Fruit fly (Drosophila melanogaster) ovary, adult (tissue): ENCODE measurements around the gene CG45073.

Experiments used
- CG17801 ChIP-seq: fragments of 200-800 bp; optimal IDR thresholded peaks from 2 replicates; lab custom pipeline; 2019; ENCODE audit warnings: missing biosample characterization, mild to moderate bottlenecking, missing genetic modification characterization, moderate library complexity; ENCODE audit not compliant: partially characterized antibody

Gene CG45073

DNA sequence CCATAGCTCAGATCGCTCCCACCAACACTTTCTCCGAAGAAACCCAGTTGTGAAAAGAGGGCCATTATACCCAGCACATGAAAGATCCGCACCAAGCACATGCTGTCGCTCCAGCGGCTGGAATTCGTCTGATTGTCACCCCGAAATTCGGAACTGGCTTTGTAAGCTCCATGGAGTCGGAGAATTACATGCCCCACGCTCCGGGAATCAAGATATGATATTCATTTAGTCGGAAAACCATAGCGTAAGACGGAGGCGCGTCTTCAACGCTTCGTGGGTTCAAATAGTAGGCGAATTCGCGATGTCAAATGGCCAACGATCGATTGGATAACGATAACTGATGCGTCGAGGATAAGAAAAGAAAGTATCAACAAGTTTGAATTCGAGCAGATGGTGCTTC is at the start of gene CG45073:
Gene CG45073, minus strand, starts transcription at position 101 of the 400 bp plus-strand sequence.
- no peak for TF ChIP-seq CG17801 (GFP tag; lab: Kevin White, UChicago)

DNA sequence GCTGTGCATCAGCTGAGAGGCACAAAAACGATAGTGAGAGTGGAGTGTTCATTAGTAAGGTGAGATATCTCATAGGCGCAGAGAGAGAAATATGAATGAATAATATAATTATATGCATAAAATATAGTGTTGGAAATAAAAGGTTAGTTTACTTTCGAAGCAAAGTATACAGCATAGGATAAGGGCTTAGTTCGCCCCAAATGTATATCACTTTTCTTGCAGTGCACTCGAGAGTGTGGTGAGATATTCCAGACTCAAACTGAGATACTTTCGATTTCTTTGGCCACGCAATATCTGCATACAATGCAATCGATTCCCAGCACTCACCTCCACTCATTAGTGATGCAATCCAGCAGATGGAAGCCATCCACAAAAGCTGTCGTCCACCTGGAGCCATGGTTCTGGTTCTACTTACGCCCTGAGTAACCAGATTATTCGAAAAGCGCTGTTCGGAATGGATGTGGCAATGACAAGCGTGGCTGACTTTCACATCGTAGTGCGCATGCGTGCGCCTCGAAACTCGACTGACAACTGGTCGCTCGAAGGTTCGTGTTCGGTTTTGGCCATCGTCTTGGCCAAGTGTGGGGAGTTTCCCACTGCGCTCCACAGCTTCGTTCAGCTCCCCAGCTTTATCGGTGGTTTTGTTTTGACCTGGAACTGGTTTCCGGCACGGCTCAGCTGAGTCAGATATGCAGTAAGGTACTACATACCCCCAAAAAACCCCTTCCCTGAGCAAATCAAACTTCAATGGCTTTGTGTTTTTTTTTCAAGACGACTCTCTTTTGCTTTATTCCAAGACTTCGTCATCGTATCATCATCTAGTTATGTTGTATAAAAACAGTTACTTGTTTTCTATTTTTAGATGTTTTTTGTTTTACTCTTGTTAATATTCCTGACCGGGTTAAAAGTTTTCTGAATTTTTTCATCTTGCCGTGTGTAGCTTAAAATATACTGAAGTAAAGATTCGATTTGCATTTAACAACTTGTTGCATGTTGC is 46.4 kb upstream of the CG45073 start, which contains the start of gene Rsod:
Gene Rsod, minus strand, starts transcription at position 537 of the 997 bp plus-strand sequence.
- no peak for TF ChIP-seq CG17801 (GFP tag; lab: Kevin White, UChicago)

- no peak for TF ChIP-seq CG17801 (GFP tag; lab: Kevin White, UChicago)
Observed at dm6 chr3R:30166159-30166784, 41.7 kb upstream of the CG45073 start, which contains the start of gene VhaAC45RP. Gene VhaAC45RP (minus strand): TSS chr3R:30166419.

DNA sequence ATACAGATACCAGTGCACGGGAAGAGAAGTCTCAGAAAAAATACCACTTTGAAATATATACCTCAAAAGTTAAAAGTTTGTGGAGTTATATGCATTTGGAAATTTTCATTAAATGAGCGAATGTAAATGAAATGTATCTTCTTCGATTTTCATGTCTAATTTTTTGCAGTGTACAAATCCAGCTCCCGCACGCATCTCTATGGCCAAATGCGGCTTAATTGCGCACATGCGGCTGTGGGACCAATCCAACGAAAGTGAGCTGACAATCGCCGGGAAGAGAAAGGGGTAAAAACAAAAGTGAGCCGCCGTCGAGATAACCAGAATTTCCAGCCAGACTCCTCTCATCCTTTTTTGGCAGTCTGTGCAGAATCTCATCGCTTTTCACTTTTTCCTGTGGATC is 39.6 kb upstream of the CG45073 start:
- no peak for TF ChIP-seq CG17801 (GFP tag; lab: Kevin White, UChicago)

- no peak for TF ChIP-seq CG17801 (GFP tag; lab: Kevin White, UChicago)
Observed at dm6 chr3R:30163228-30163627, 38.7 kb upstream of the CG45073 start.

DNA sequence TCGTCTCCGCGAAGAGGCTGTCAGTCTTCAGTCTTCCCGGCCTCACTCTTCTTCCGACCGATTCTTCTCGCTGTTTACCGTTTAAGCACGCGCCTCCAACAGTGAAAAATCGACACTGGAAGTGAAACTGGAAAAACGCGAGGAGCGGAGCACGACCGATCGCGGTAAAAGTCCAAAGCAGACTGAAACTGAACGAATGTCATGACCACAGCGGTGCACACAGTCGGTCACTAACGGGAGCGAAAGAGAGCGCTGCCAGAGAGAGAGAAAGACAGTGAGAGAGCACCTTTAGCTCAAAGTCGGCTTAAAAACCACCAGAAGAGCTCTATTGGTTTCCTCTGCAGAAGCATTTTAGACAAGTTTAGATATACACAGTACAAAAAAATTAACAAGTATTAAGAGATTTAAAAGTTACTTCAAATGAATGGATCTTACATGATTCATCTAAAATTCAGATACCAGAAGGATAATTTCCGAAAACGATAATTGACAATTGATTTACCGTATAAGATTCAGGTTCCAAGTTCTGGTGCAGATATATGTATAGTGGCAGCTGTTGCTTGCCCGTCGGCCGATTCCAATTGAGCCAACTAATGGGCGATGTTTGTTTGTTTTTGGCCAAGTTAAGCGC is 35.9 kb upstream of the CG45073 start, which contains the start of gene CG11498:
Gene CG11498, minus strand, starts transcription at position 162 of the 631 bp plus-strand sequence.
- TF ChIP-seq CG17801 (GFP tag; lab: Kevin White, UChicago), result no peak

DNA sequence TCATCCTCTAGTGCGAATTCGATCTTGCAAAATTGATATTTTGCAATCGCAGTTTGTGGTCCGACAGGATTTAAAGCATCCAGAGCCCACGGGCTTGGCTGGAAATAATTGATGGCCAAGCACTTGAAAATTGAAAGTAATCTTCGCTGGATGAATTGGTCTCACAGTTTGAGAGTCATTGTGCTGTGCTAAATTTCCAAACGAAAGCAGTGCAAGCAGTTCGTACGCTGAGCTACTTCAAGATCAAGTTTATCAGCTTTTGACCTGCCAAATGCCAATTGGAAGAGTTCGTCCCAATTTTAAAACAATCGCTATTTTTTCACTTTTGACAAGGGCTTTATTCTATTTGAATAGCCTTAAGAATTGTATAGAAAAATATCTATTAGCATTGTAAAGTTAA is 29.3 kb upstream of the CG45073 start:
- TF ChIP-seq CG17801 (GFP tag; lab: Kevin White, UChicago), result no peak

DNA sequence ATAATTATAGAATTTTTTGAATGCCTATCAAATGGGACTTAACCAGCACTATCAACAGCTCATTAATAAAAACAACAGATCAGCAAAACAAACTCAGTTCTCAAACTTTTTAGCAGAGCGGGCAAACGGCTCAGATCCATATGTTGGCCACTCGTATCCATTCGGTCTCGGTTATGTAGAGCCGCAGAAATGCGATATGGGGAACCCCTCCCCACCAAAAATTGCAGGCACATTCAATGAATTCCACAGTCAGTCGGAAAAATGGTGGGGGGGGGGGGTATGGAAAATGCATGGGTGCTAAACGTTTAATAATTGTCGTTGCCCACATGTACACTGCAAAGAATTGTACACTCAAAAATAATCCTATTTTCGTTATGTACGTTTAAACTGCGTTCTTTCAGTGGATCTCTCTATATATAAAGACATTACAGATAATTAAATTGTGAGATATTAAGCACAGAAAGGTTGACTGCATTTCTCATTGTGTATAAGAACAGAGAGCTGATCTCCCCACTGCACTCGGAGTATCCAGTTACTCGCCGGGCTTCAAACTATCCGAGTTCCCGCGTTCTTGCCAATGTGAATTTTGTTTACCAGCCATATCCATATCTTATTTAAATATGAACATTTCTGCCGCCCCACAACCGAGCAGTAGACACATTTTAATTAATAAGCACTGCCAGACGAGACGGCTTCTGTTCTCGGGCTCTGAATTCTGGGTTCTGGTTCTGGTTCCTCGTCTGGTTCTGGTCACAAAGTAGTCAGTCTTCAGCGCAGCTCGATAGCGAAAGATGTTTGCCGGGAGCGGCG is 27.0 kb upstream of the CG45073 start, which contains the start of gene CG15529:
Gene CG15529, plus strand, starts transcription at position 760 of the 810 bp plus-strand sequence.
- peak; percentile 36 for TF ChIP-seq CG17801 (GFP tag; lab: Kevin White, UChicago)

DNA sequence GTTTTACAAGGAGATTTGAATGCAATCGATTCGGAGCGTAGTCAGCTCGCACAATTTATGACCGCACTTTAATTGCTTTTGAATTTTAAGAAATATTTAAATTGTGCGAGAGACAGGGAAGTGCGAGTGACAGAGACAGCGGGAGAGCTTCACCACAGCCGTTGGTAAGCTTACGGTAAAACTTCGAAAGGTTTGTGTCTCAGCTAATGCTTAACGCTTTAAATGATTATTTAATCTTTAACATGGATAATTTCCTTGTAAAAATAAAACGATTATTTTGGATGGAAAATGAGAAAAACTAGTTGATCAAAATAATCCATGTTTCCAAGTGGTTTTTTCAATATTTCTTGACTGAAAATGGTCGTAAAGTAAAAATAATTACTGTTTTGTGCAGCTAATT is 26.1 kb upstream of the CG45073 start:
- no peak for TF ChIP-seq CG17801 (GFP tag; lab: Kevin White, UChicago)

dm6 chr3R:30149506-30149905 is 25.0 kb upstream of the CG45073 start, which contains the start of gene AdoR:
Gene AdoR (minus strand): TSS chr3R:30149606.
- TF ChIP-seq CG17801 (GFP tag; lab: Kevin White, UChicago), result no peak

DNA sequence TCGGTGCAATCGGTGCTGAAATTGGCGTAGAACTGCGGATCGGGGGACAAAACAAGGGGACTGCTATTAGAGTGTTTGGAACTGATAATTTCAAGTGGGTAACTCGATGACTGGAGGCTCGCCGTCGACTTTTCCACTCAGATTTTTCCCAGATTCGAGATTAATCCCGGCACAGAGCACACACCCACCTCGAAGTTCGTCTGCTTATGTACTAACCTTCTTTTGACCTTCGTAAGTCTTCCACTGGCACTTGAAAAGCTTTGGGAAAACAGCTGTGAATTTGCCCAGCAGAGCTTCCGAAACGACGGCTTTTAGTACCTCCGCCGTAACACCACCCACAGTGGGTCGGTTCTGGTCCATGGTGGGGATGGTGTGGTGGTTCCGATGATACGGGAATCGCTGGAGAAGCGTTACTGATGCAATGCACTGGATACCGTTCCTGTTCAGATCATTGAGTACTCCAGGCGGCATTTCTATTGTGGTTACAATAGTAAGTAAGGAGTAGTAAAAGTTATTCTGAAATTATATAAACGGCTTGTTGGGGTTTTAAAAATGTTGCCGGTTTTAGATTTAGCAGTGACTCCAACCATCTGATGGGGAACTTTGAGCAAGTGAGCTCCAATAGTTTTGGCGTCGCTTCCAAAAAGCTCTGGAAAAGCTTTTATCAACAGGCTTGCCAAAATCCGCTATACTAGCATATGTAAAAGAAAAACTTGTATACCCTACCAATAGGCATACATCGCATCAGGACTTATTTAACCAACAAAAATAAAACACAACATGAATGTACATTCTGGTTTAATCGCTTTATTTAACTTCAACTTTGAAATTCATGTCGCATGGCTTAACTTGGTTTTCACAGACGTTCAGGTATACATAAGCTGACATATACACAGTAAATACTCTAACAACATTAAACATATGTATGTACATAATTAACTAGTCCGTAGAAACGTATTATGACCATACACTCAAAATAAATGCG is 9.8 kb upstream of the CG45073 start, which contains the start of gene Tpi:
Gene Tpi, minus strand, starts transcription at position 537 of the 985 bp plus-strand sequence.
- TF ChIP-seq CG17801 (GFP tag; lab: Kevin White, UChicago), result peak; percentile 9

dm6 chr3R:30132295-30132694 is 7.8 kb upstream of the CG45073 start, which contains the start of gene CG31029:
Gene CG31029 (minus strand): TSS chr3R:30132395.
- no peak for TF ChIP-seq CG17801 (GFP tag; lab: Kevin White, UChicago)

DNA sequence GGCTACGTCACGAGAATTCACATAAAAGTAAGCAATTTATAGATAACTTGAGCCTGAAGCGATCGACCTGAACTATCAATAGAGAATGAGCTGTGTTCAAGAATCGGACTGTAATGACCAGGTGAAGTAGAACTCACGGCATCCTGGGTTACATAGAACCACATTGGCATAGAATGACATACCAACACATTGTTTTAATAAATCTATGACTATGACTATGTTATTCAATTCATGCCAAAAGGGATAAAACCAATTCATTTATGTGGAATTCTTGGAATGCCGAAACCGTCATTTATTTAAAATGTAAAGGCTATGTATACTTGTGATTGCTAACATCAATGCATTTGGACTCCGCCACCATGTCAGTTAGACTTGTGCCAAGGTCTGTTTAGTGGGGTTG is 4.5 kb upstream of the CG45073 start, which contains the start of gene Ppi1:
Gene Ppi1, minus strand, starts transcription at position 101 of the 400 bp plus-strand sequence.
- TF ChIP-seq CG17801 (GFP tag; lab: Kevin White, UChicago), result no peak
